Worm (Caenorhabditis elegans): Measurements from ENCODE around the gene C42D4.13.
A peak's percentile ranks its signal among the peaks of the same experiment; 100 is the strongest.

DNA sequence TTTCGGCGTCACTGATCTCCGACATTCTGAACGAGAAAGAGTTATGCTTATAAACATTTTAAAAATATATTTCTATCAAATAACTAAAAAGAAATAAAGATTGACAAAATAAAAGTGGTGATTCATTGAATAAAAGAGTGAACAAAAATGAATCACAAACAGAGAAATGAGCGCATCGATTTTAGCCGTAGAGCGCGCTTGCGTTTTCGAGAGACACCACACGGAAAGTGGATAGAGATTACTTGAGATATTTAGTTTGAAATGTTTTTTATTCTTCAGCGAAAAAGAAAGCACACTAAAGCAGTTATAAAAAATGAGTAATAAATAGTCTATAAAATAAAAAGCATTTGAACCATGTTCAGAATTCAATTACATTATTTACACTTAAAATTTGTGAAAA, 42.3 kb upstream of the C42D4.13 start, which contains the start of gene cap-1:
- TF ChIP-seq nhr-237 (tag; optimal IDR thresholded peaks at IDR 0.05) (no peak), elt-2 (tag; optimal IDR thresholded peaks at IDR 0.05) (peak; percentile 33)

Measured in whole organism, L3 larva.